Worm (Caenorhabditis elegans) whole organism, dauer: Measurements from ENCODE around the gene ZK856.11.

Source experiments
- unc-62 ChIP-seq: sonication (generic microtip); optimal IDR thresholded peaks from 2 replicates; lab custom pipeline; 2017; ENCODE audit warnings: missing biosample characterization, missing genetic modification reagents, missing genetic modification characterization

ZK856.11 gene

DNA sequence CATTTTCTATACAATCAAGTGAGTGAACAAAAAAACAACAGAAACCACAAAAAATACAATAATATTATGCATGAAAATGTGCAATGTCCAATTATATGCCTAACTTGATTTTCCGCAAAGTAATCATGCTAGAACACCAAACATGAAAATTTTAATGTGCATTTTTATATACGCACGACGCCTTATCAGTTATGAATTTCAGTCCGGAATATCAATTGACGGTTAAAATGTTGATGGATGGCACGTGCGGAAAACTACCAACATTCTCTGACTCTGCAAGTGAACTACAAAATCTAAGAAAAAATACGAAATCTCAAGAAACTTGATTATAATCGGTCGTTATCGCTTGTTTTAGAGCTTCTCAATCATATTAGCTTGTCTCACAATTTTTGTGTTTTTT is 44.8 kb downstream of the ZK856.11 start:
- no peak for TF ChIP-seq unc-62 (GFP tag; lab: Kevin White, UChicago)

DNA sequence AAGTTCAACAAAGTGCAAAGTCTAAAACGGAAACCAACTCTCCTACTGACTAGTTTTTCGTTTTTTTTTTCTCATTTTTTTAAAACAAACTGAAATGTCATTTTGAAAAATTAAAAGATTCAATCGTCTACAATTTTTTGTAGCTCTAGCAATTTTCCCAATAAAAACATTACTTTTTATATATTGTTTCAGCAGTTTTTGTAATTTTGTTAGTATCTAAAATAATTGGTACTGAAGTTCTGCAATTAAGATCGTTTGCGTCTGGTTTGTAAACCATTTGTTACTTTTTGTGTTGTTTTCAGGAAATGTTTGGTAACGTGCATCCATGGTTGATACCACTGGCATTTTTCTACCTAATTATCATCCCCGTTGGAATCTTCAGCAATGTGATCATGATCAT is 46.2 kb downstream of the ZK856.11 start, which contains the start of gene srsx-30:
TSS of gene srsx-30 (plus strand) at position 301 of the 400 bp plus-strand sequence.
- no peak for TF ChIP-seq unc-62 (GFP tag; lab: Kevin White, UChicago)

DNA sequence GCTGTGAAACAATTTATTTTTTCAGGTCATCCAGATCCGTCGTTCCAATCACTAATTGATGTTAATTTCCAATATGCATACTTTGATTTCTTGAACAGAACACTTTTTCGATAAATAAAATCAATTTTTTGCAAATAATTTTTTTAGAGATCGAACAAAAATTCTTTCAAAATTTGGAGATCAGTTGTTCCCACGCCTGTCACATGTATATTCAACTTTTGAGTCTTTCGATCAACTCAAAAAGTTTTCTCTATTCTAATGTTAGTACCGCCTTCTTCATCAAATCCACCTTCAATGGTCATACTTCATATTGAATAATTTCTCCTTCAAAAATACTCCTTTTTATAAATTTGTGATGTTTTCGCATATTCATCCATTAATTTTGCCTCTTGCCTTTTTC is 50.0 kb downstream of the ZK856.11 start, which contains the start of gene srsx-29:
TSS of gene srsx-29 (plus strand) at position 301 of the 400 bp plus-strand sequence.
- no peak for TF ChIP-seq unc-62 (GFP tag; lab: Kevin White, UChicago)
